Worm (Caenorhabditis elegans): ENCODE data around the gene C27D9.2.

Gene C27D9.2

DNA sequence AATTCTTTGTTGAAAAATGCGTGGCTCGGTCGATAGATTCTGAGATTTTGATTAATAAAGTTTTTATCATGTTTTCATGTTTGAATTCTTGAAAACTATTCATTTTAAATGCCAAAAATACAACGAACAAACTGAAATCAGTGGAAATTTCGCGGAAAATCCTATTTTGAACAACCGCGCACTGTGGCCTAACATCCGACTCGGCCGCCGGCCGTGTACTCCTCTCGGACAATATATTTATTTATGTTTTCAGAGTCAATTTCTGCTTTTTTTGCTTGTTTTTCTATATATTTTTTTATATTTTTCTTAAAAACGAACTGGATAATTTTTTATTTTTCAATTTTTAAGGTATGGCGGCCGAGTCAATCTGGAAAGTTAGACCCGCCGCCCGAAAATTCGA, 34.6 kb upstream of the C27D9.2 start, which contains the start of gene F26G1.1 (continued):
- TF ChIP-seq lsy-2 (tag; optimal IDR thresholded peaks at IDR 0.05) = peak; percentile 60 to 76
- TF ChIP-seq elt-3 (tag; optimal IDR thresholded peaks at IDR 0.05) = no peak
- no peak for TF ChIP-seq lin-11 (tag; optimal IDR thresholded peaks at IDR 0.05)

DNA sequence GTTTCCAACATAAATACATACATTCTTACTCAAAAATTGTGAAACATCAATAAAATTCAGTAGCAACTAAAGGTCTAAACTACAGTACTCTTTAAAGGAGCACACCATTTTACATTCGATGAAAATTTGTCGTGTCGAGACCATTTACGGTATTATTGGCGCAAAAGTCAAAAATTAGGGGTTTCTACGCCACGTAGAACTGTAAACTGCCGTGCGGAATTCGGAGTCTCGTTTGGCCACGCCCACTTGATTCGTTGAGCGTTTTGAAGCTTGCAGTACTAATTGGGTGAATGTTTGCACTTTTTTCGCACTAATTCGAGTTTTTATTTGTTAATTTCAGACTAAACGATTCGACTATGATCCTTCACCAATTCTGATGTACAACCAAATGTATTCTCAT, 34.0 kb upstream of the C27D9.2 start:
- TF ChIP-seq blmp-1 (tag; optimal IDR thresholded peaks at IDR 0.05; ENCODE audit: insufficient read depth) (no peak), elt-1 (tag; optimal IDR thresholded peaks at IDR 0.05) (no peak), lin-13 (GFP tag; optimal IDR thresholded peaks at IDR 0.05) (no peak), sem-4 (tag; optimal IDR thresholded peaks at IDR 0.05) (no peak), unc-55 (GFP tag; optimal IDR thresholded peaks at IDR 0.05) (no peak), skn-1 (tag; optimal IDR thresholded peaks at IDR 0.05) (no peak), zag-1 (tag; optimal IDR thresholded peaks at IDR 0.05) (no peak), fos-1 (tag; optimal IDR thresholded peaks at IDR 0.05) (no peak), unc-62 (GFP tag; optimal IDR thresholded peaks at IDR 0.05) (no peak), alr-1 (tag; optimal IDR thresholded peaks at IDR 0.05) (no peak), unc-39 (tag; optimal IDR thresholded peaks at IDR 0.05) (no peak), peb-1 (tag; optimal IDR thresholded peaks at IDR 0.05) (no peak), ztf-11 (tag; optimal IDR thresholded peaks at IDR 0.05) (no peak), ztf-4 (tag; optimal IDR thresholded peaks at IDR 0.05) (no peak), ztf-1 (GFP tag; conservative IDR thresholded peaks at IDR 0.05) (no peak), sma-9 (GFP tag; optimal IDR thresholded peaks at IDR 0.05) (no peak), sma-9 (tag; optimal IDR thresholded peaks at IDR 0.05) (no peak)

DNA sequence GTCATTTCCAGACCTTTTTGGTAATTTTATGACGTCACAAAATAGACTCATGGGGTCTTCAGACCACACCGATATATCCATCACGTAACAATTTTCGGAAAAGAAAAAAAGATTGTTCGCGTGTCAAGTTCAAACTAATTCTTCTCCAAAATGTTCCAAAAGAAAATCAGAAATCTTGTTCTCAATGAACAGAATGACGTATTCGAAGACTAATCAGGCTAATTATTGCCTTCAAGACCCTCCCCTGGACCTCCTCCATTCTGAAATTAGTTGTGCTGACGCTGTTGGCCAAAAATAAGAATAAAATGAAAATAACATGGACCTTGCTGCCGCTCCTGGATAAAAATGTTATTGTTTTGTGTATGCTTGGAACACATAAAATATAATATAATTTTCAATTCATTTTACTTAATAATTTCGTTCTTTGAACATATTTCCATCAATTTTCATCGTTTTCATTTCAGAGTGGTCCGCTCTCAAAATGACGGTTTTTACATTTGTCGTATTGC, 33.2 kb upstream of the C27D9.2 start, which contains the start of gene F26G1.15:
Gene F26G1.15 (plus strand): TSS at position 459 of the 509 bp plus-strand sequence.
- TF ChIP-seq nhr-25 (tag; optimal IDR thresholded peaks at IDR 0.05) (no peak), mbf-1 (tag; optimal IDR thresholded peaks at IDR 0.05) (no peak), sma-9 (GFP tag; optimal IDR thresholded peaks at IDR 0.05) (no peak), sma-9 (tag; optimal IDR thresholded peaks at IDR 0.05) (no peak), nhr-129 (tag; optimal IDR thresholded peaks at IDR 0.05) (no peak), nhr-77 (tag; optimal IDR thresholded peaks at IDR 0.05) (no peak), nhr-11 (tag; optimal IDR thresholded peaks at IDR 0.05) (no peak), aly-2 (tag; optimal IDR thresholded peaks at IDR 0.05) (no peak), unc-55 (GFP tag; optimal IDR thresholded peaks at IDR 0.05) (no peak), nhr-237 (tag; optimal IDR thresholded peaks at IDR 0.05) (no peak), alr-1 (tag; optimal IDR thresholded peaks at IDR 0.05) (no peak), lin-39 (tag; optimal IDR thresholded peaks at IDR 0.05) (no peak), gmeb-1 (tag; optimal IDR thresholded peaks at IDR 0.05) (no peak), peb-1 (tag; optimal IDR thresholded peaks at IDR 0.05) (no peak), ceh-16 (tag; optimal IDR thresholded peaks at IDR 0.05) (no peak), elt-1 (tag; optimal IDR thresholded peaks at IDR 0.05) (no peak), ztf-11 (tag; optimal IDR thresholded peaks at IDR 0.05) (no peak), snpc-4 (tag; optimal IDR thresholded peaks at IDR 0.05) (no peak), lsy-2 (tag; optimal IDR thresholded peaks at IDR 0.05) (no peak), Y55F3AM.14 (GFP tag; optimal IDR thresholded peaks at IDR 0.05) (no peak)

DNA sequence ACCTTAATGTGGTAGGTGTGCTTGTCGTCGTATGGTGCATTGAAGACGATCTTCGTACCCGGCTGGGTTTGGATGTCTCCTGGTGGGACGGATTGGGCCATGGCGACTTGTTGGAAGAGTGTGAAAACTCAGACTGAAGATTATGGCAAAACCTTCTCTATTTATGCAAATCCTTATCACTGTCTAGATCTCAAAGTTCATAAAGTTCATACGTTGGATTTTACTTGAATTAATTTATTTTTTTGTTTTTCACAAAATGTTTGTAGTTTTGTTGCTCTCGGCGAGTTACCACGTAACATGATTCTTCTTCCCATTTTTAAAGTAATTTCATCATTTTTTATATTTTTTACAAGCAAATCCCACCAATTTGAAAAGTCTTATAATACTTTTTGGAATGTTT, 29.5 kb upstream of the C27D9.2 start, which contains the start of gene msp-3:
Gene msp-3 (minus strand): TSS at position 101 of the 400 bp plus-strand sequence.
- no peak for TF ChIP-seq Y55F3AM.14 (GFP tag; optimal IDR thresholded peaks at IDR 0.05)
- TF ChIP-seq ama-1 (optimal IDR thresholded peaks at IDR 0.05) = no peak
- no peak for TF ChIP-seq gmeb-1 (tag; optimal IDR thresholded peaks at IDR 0.05)
- TF ChIP-seq ztf-11 (tag; optimal IDR thresholded peaks at IDR 0.05) = no peak
- TF ChIP-seq ceh-82 (tag; optimal IDR thresholded peaks at IDR 0.05) = no peak
- no peak for TF ChIP-seq nhr-6 (tag; optimal IDR thresholded peaks at IDR 0.05)
- no peak for TF ChIP-seq unc-62 (GFP tag; optimal IDR thresholded peaks at IDR 0.05)

DNA sequence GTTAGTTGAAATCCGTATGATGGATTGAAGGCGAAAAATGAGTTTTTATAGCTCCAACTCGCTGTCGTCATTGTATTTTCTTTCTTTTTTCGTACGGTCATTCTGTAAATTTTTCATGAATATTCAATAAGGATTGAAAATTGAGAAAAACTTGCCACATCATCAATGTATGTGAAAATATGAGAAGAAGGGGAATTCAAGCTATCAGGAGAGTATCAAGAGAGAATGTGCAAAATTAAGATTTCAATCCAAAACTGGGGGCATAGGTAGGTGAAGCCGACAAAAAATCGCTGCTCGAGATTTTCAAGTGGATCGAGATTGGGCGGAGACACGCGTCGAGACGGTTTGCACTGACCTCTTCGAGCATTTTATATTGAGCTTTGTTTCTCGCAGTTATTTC, 27.8 kb upstream of the C27D9.2 start, which contains the start of gene nep-12:
Gene nep-12 (minus strand): TSS at position 101 of the 400 bp plus-strand sequence.
- TF ChIP-seq ztf-11 (tag; optimal IDR thresholded peaks at IDR 0.05) = no peak
- no peak for TF ChIP-seq mab-5 (tag; optimal IDR thresholded peaks at IDR 0.05)
- TF ChIP-seq sma-3 (GFP tag; optimal IDR thresholded peaks at IDR 0.05) = no peak
- no peak for TF ChIP-seq alr-1 (tag; optimal IDR thresholded peaks at IDR 0.05)
- no peak for TF ChIP-seq lsy-2 (tag; optimal IDR thresholded peaks at IDR 0.05)
- TF ChIP-seq crh-2 (tag; optimal IDR thresholded peaks at IDR 0.05) = no peak
- no peak for TF ChIP-seq R02D3.7 (tag; optimal IDR thresholded peaks at IDR 0.05)
- no peak for TF ChIP-seq dmd-4 (tag; optimal IDR thresholded peaks at IDR 0.05)
- TF ChIP-seq zag-1 (tag; optimal IDR thresholded peaks at IDR 0.05) = no peak
- no peak for TF ChIP-seq nhr-10 (tag; optimal IDR thresholded peaks at IDR 0.05)
